Fruit fly (Drosophila melanogaster) whole organism, embryonic: Measurements from ENCODE around the gene CG33284.

Experiments
- CG14667 ChIP-seq: fragments of 200-800 bp; sonication (Bioruptor generic); IDR thresholded peaks from 2 replicates; pipeline ENCODE4 v1.3.6; 2022; ENCODE audit warnings: missing biosample characterization, missing genetic modification characterization
- CG1529 ChIP-seq: fragments of 200-800 bp; sonication (Bioruptor generic); optimal IDR thresholded peaks from 3 replicates; lab custom pipeline; 2018; ENCODE audit warnings: missing biosample characterization, missing genetic modification characterization
- CG43689 ChIP-seq: fragments of 200-800 bp; sonication (Bioruptor generic); IDR thresholded peaks from 2 replicates; pipeline ENCODE4 v1.3.6; 2022; ENCODE audit warnings: missing biosample characterization, missing genetic modification characterization
- Fer2 ChIP-seq: fragments of 200-800 bp; sonication (Bioruptor generic); optimal IDR thresholded peaks from 2 replicates; lab custom pipeline; 2018; ENCODE audit warnings: missing biosample characterization, mild to moderate bottlenecking, missing genetic modification characterization, moderate library complexity
- Nf-YC ChIP-seq: fragments of 200-800 bp; optimal IDR thresholded peaks from 3 replicates; lab custom pipeline; 2019; ENCODE audit warnings: missing biosample characterization, mild to moderate bottlenecking, missing genetic modification characterization, moderate library complexity
- Stat92E ChIP-seq, 3 experiments: fragments of >200 bp in 2 of 3; fragments of 200-800 bp in 1 of 3; sonication (Bioruptor generic) in 1 of 3; optimal IDR thresholded peaks; 2 replicates each; lab custom pipeline; 2017 to 2019; ENCODE audit warnings: missing biosample characterization in 3 of 3, missing genetic modification characterization in 3 of 3, mild to moderate bottlenecking in 1 of 3, moderate library complexity in 1 of 3

CG33284 gene

DNA sequence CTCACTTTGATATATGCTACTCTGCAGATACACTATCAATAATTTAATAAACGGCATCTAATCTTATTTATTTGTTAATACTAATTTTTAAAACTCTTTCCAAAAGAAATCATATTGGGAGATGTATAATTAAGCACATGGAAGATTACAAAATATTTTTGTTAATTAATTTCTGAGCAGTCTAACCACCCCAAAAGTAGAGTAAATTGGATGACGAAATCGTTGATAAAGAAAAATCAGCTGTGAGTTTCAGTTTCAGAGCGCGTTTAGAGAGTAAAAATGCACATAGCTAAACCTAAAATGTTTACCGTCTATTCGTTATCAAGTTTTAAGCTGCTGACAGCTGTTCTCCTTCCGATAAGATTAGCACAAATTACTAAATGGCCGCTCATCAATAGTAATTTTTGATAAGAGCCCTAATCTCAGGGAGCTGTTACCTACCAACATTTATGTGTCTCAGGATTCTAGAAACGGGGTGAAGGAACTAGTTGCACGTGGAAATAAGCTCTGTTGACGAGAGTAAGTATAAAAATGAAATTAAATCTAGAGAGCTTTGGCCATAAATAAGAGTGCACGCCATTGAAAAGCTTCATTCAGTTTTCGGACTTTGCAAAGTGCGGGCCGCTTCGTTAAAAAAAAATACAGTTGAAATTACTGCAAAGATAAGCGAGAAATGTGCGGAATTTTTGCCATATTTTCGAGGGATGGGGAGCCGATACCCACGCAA, 49.1 kb downstream of the CG33284 start, which contains the start of the genes chb and AsnS (continued):
- peak; percentile 73 for TF ChIP-seq CG1529 (GFP tag; lab: Kevin White, UChicago)
- TF ChIP-seq Nf-YC (tag; lab: Kevin White, UChicago): peak; percentile 53
- TF ChIP-seq CG43689: peak; percentile 77
- no peak for TF ChIP-seq Stat92E (GFP tag; optimal IDR thresholded peaks at IDR 0.05; lab: Kevin White, UChicago)
- peak; percentile 60 for TF ChIP-seq Fer2 (tag; lab: Kevin White, UChicago)
- TF ChIP-seq CG14667 (GFP tag; lab: Robert Waterston, UW): peak; percentile 82
